Fruit fly (Drosophila melanogaster): ENCODE results near the gene CG14115.

dm6 chr3L:13100438-13100837 lies 39.2 kb upstream of the CG14115 start:
- TF ChIP-seq kay (GFP tag; ENCODE audit: borderline replicate concordance) = no peak
- TF ChIP-seq Clk (GFP tag; optimal IDR thresholded peaks at IDR 0.05) = no peak
- no peak for TF ChIP-seq Mnt (GFP tag; optimal IDR thresholded peaks at IDR 0.05)
- TF ChIP-seq Crg-1 (GFP tag; optimal IDR thresholded peaks at IDR 0.05) = no peak

All from whole organism, adult.